Worm (Caenorhabditis elegans) whole organism, midembryonic: ENCODE data around the gene C42D4.19.

Experiments
- T22C8.4 ChIP-seq: fragments of 200-800 bp; sonication (Bioruptor generic); IDR thresholded peaks from 2 replicates; pipeline ENCODE4 v1.3.6; 2022; ENCODE audit warnings: missing genetic modification characterization, missing compliant biosample characterization
- cog-1 ChIP-seq: sonication (generic microtip); optimal IDR thresholded peaks from 2 replicates; lab custom pipeline; 2016; ENCODE audit warnings: missing genetic modification characterization, missing compliant biosample characterization
- flt-1 ChIP-seq: fragments of 200-800 bp; sonication (Bioruptor generic); IDR thresholded peaks from 2 replicates; pipeline ENCODE4 v1.3.6; 2022; ENCODE audit warnings: missing genetic modification characterization, missing compliant biosample characterization
- klf-2 ChIP-seq: fragments of 200-800 bp; sonication (Bioruptor generic); conservative IDR thresholded peaks from 2 replicates; pipeline ENCODE4 v1.3.6; 2022; ENCODE audit warnings: missing genetic modification reagents, missing genetic modification characterization, missing compliant biosample characterization
- med-1 ChIP-seq: sonication (generic microtip); optimal IDR thresholded peaks from 2 replicates; lab custom pipeline; 2017; ENCODE audit warnings: missing genetic modification characterization, mild to moderate bottlenecking, missing compliant biosample characterization, antibody characterized with exemption, missing genetic modification reagents; ENCODE audit not compliant: insufficient read depth
- ref-1 ChIP-seq: fragments of 200-800 bp; sonication (Bioruptor generic); conservative IDR thresholded peaks from 2 replicates; pipeline ENCODE4 v1.3.6; 2022; ENCODE audit warnings: missing genetic modification reagents, missing genetic modification characterization, missing compliant biosample characterization
- ztf-23 ChIP-seq: fragments of 200-800 bp; sonication (Bioruptor generic); IDR thresholded peaks from 2 replicates; pipeline ENCODE4 v1.3.6; 2022; ENCODE audit warnings: missing genetic modification reagents, missing genetic modification characterization, missing compliant biosample characterization
- ztf-29 ChIP-seq: fragments of 200-800 bp; sonication (Bioruptor generic); IDR thresholded peaks from 2 replicates; pipeline ENCODE4 v1.3.6; 2022; ENCODE audit warnings: missing genetic modification reagents, missing genetic modification characterization, missing compliant biosample characterization

DNA sequence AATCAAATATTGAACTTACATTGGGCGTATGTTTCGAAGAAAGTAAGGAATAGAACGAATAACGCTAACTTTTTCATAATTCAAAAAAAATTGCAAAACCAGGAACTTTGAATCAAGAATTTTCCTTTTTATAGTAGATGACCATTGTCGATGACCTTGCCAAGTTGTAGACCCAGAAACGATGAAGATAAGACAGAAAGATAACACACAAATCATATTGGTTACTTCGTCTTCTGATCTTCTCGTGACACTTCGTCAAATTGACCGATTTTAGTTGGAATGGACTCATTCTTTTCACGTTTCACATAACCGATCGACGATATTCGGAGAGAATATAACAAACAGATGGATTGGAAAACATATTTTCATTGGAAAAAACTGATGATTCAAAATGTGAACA is 43.7 kb upstream of the C42D4.19 start, which contains the start of gene grsp-3:
- no peak for TF ChIP-seq ref-1 (GFP tag; lab: Robert Waterston, UW)
- no peak for TF ChIP-seq klf-2 (GFP tag; lab: Robert Waterston, UW)
- TF ChIP-seq cog-1 (tag; lab: Kevin White, UChicago) = no peak
- TF ChIP-seq ztf-29 = no peak
- TF ChIP-seq med-1 (GFP tag; lab: Kevin White, UChicago) = no peak
- no peak for TF ChIP-seq flt-1
- TF ChIP-seq ztf-23 (GFP tag; lab: Robert Waterston, UW) = no peak
- no peak for TF ChIP-seq T22C8.4 (GFP tag; lab: Robert Waterston, UW)
